Worm (Caenorhabditis elegans): ENCODE measurements around the gene far-8.
A peak's percentile ranks its signal among the peaks of the same experiment; 100 is the strongest.

The far-8 gene

DNA sequence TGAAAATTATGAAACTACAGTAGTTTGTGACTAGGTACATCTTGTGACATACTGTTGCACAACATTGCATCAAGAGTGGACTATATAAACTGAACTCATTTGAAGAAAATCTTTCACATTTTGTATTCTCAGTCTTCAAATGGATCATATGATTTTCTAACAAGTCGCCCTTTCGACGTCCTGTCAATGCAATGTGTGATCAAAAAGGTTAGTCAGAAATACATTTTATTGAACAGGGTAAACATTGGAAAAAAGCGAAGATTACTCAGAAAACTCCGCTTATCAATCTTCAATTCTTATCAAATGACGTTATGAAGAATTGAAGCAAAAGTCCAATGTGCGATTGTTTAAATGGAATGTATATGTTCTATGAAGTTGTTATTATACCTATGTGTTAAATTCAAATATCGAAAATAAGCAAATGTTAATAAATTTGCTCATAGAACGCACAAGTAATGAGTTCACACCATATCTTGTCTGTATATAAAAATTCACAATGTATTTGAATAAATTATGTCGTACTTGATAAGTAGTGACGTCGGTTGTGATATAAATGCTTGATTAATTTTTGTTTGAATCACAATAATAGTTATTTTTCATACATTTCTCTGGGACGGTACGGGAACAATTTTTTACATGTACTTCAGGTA, 9.8 kb upstream of the far-8 start, which contains the start of gene zip-2 (continued):
- TF ChIP-seq nhr-12 (tag; optimal IDR thresholded peaks at IDR 0.05) (no peak), nhr-43 (tag; optimal IDR thresholded peaks at IDR 0.05; ENCODE audit: poor library complexity, severe bottlenecking) (no peak), egl-27 (tag; optimal IDR thresholded peaks at IDR 0.05) (no peak), nhr-237 (tag; optimal IDR thresholded peaks at IDR 0.05) (no peak), ceh-28 (tag; optimal IDR thresholded peaks at IDR 0.05) (peak; percentile 27), mdl-1 (tag; optimal IDR thresholded peaks at IDR 0.05) (no peak), eor-1 (tag; optimal IDR thresholded peaks at IDR 0.05) (no peak)

DNA sequence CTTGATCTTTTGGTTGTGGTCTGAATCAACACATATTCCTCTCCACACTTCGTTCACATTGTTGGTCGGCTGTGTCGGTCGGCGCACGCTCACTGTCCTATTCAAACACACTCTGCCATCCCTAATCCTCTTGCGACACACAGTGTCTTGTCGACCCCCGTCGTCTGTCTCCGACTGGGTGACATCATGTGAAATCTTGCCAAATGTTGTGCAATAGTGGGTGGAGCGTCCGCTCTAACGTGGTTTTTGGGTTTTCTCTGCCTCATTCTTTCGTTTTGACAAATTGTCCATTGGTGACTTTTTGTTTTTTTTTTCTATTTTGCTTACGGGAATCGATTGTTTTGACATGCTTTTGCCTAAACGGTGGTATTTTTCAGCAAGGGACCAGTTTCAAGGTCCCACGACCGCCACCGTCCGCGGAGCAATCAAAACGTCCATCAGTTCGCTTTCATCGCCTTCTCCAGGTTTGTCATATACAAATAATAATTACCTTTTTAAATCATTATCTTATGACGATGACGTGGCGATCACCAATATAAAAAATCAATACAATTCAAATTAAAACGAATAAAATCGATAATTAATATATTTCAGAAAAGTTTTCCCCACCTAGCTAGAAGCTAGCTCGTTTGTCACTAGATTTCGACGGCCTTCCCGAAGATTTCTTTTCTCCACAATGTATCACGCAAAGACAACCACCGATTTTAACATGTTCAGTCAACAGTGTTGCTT, 8.9 kb upstream of the far-8 start:
- TF ChIP-seq ztf-11 (tag; optimal IDR thresholded peaks at IDR 0.05) = no peak
- TF ChIP-seq nhr-28 (tag; optimal IDR thresholded peaks at IDR 0.05) = no peak
- TF ChIP-seq lin-39 (tag; optimal IDR thresholded peaks at IDR 0.05) = peak; percentile 97
- peak; percentile 88 for TF ChIP-seq lsy-12 (tag; optimal IDR thresholded peaks at IDR 0.05)
- no peak for TF ChIP-seq nhr-237 (tag; optimal IDR thresholded peaks at IDR 0.05)
- peak; percentile 98 for TF ChIP-seq nhr-25 (tag; optimal IDR thresholded peaks at IDR 0.05)
- peak; percentile 77 for TF ChIP-seq R02D3.7 (tag; optimal IDR thresholded peaks at IDR 0.05)
- TF ChIP-seq nfya-1 (tag; optimal IDR thresholded peaks at IDR 0.05; ENCODE audit: insufficient read depth) = peak; percentile 96
- no peak for TF ChIP-seq ZK546.5 (tag; optimal IDR thresholded peaks at IDR 0.05)
- TF ChIP-seq ceh-28 (tag; optimal IDR thresholded peaks at IDR 0.05) = peak; percentile 93
- TF ChIP-seq tbx-2 (tag; optimal IDR thresholded peaks at IDR 0.05) = peak; percentile 81
- TF ChIP-seq egl-27 (tag; optimal IDR thresholded peaks at IDR 0.05) = peak; percentile 48
- TF ChIP-seq mdl-1 (tag; optimal IDR thresholded peaks at IDR 0.05) = peak; percentile 82
- TF ChIP-seq pha-4 (tag; optimal IDR thresholded peaks at IDR 0.05) = peak; percentile 98
- TF ChIP-seq pqm-1 (tag; optimal IDR thresholded peaks at IDR 0.05) = peak; percentile 91
- peak; percentile 69 for TF ChIP-seq lin-15B (tag; optimal IDR thresholded peaks at IDR 0.05)
- peak; percentile 81 for TF ChIP-seq skn-1 (tag; optimal IDR thresholded peaks at IDR 0.05)
- TF ChIP-seq nhr-12 (tag; optimal IDR thresholded peaks at IDR 0.05) = no peak
- peak; percentile 83 for TF ChIP-seq egl-5 (tag; optimal IDR thresholded peaks at IDR 0.05)
- no peak for TF ChIP-seq unc-39 (tag; optimal IDR thresholded peaks at IDR 0.05)
- peak; percentile 33 for TF ChIP-seq unc-62 (GFP tag; optimal IDR thresholded peaks at IDR 0.05)
- no peak for TF ChIP-seq ceh-16 (tag; optimal IDR thresholded peaks at IDR 0.05)
- TF ChIP-seq jun-1 (tag; optimal IDR thresholded peaks at IDR 0.05) = peak; percentile 92
- TF ChIP-seq nhr-43 (tag; optimal IDR thresholded peaks at IDR 0.05; ENCODE audit: poor library complexity, severe bottlenecking) = peak; percentile 88
- peak; percentile 97 for TF ChIP-seq hmg-11 (tag; optimal IDR thresholded peaks at IDR 0.05)
- peak in 2 of 3 experiments; percentile 7 to 53 for TF ChIP-seq elt-3 (tag; optimal IDR thresholded peaks at IDR 0.05)
- peak; percentile 96 for TF ChIP-seq fkh-10 (GFP tag; optimal IDR thresholded peaks at IDR 0.05)
- peak; percentile 21 for TF ChIP-seq nhr-77 (tag; optimal IDR thresholded peaks at IDR 0.05)
- peak; percentile 67 for TF ChIP-seq ztf-4 (tag; optimal IDR thresholded peaks at IDR 0.05)
- no peak for TF ChIP-seq fkh-2 (tag; optimal IDR thresholded peaks at IDR 0.05)
- TF ChIP-seq nhr-11 (tag; optimal IDR thresholded peaks at IDR 0.05) = peak; percentile 82
- peak; percentile 94 for TF ChIP-seq nhr-23 (tag; optimal IDR thresholded peaks at IDR 0.05)
- peak; percentile 85 for TF ChIP-seq elt-2 (tag; optimal IDR thresholded peaks at IDR 0.05)
- TF ChIP-seq eor-1 (tag; optimal IDR thresholded peaks at IDR 0.05) = no peak
- no peak for TF ChIP-seq nhr-67 (tag; optimal IDR thresholded peaks at IDR 0.05)
- TF ChIP-seq mml-1 (tag; optimal IDR thresholded peaks at IDR 0.05) = peak; percentile 8
- TF ChIP-seq ceh-9 (tag; optimal IDR thresholded peaks at IDR 0.05) = no peak
- TF ChIP-seq nhr-76 (tag; optimal IDR thresholded peaks at IDR 0.05) = no peak
- TF ChIP-seq aly-2 (tag; optimal IDR thresholded peaks at IDR 0.05) = no peak
- TF ChIP-seq sea-2 (GFP tag; optimal IDR thresholded peaks at IDR 0.05) = peak; percentile 49
- TF ChIP-seq fos-1 (tag; optimal IDR thresholded peaks at IDR 0.05) = peak; percentile 91
- TF ChIP-seq snpc-4 (tag; optimal IDR thresholded peaks at IDR 0.05) = peak; percentile 67
- TF ChIP-seq daf-12 (tag; optimal IDR thresholded peaks at IDR 0.05) = no peak
- peak; percentile 67 for TF ChIP-seq elt-1 (tag; optimal IDR thresholded peaks at IDR 0.05)
- peak; percentile 93 for TF ChIP-seq ama-1 (optimal IDR thresholded peaks at IDR 0.05)
- peak; percentile 25 for TF ChIP-seq zag-1 (tag; optimal IDR thresholded peaks at IDR 0.05)
- TF ChIP-seq ceh-82 (tag; optimal IDR thresholded peaks at IDR 0.05) = no peak

All from whole organism, L3 larva.